Fruit fly (Drosophila melanogaster): Measurements from ENCODE around the gene sicily.
A peak's percentile ranks its signal among the peaks of the same experiment; 100 is the strongest.

Gene sicily

dm6 chrX:11891682-11892179 is at the start of gene sicily:
Gene sicily (plus strand): TSS chrX:11891732.
- TF ChIP-seq GATAd (GFP tag; optimal IDR thresholded peaks at IDR 0.05) (no peak), Hnf4 (GFP tag; optimal IDR thresholded peaks at IDR 0.05) (no peak), jim (GFP tag; optimal IDR thresholded peaks at IDR 0.05) (no peak), br (GFP tag; optimal IDR thresholded peaks at IDR 0.05) (no peak), dsf (GFP tag; optimal IDR thresholded peaks at IDR 0.05; ENCODE audit: borderline replicate concordance) (no peak), psq (GFP tag; optimal IDR thresholded peaks at IDR 0.05) (no peak), Hr78 (GFP tag; optimal IDR thresholded peaks at IDR 0.05) (no peak), h (GFP tag; optimal IDR thresholded peaks at IDR 0.05) (no peak)

- TF ChIP-seq psq (GFP tag; optimal IDR thresholded peaks at IDR 0.05) (no peak), woc (GFP tag; optimal IDR thresholded peaks at IDR 0.05) (no peak), Myc (optimal IDR thresholded peaks at IDR 0.05) (no peak), lola (GFP tag; optimal IDR thresholded peaks at IDR 0.05) (no peak), Hr83 (GFP tag; optimal IDR thresholded peaks at IDR 0.05; ENCODE audit: poor library complexity, severe bottlenecking) (no peak), CG9705 (GFP tag; optimal IDR thresholded peaks at IDR 0.05) (no peak), dmrt93B (GFP tag; optimal IDR thresholded peaks at IDR 0.05) (no peak), fru (GFP tag; optimal IDR thresholded peaks at IDR 0.05) (no peak), OdsH (GFP tag; optimal IDR thresholded peaks at IDR 0.05) (no peak), Dif (GFP tag; optimal IDR thresholded peaks at IDR 0.05; ENCODE audit: partially characterized antibody) (no peak), brk (GFP tag; optimal IDR thresholded peaks at IDR 0.05) (no peak), HLH106 (tag; optimal IDR thresholded peaks at IDR 0.05) (no peak), Hnf4 (GFP tag; optimal IDR thresholded peaks at IDR 0.05) (no peak), foxo (GFP tag; optimal IDR thresholded peaks at IDR 0.05) (no peak), Mio (GFP tag; optimal IDR thresholded peaks at IDR 0.05) (no peak), Abd-B (GFP tag; optimal IDR thresholded peaks at IDR 0.05) (no peak)
Measured at dm6 chrX:11846049-11846718, 45.3 kb upstream of the sicily start, which contains the start of gene CG15740. Gene CG15740 (minus strand): TSS chrX:11846099.

dm6 chrX:11848507-11849264 is 42.8 kb upstream of the sicily start:
- TF ChIP-seq Rel (GFP tag; optimal IDR thresholded peaks at IDR 0.05) (no peak), Rel (tag; optimal IDR thresholded peaks at IDR 0.05) (no peak), h (GFP tag; optimal IDR thresholded peaks at IDR 0.05) (no peak), usp (GFP tag; optimal IDR thresholded peaks at IDR 0.05) (no peak), rgr (GFP tag; optimal IDR thresholded peaks at IDR 0.05) (no peak), Dif (GFP tag; optimal IDR thresholded peaks at IDR 0.05; ENCODE audit: partially characterized antibody) (no peak)

- no peak for TF ChIP-seq ey (GFP tag; optimal IDR thresholded peaks at IDR 0.05)
- no peak for TF ChIP-seq N (GFP tag; optimal IDR thresholded peaks at IDR 0.05)
- TF ChIP-seq psq (GFP tag; optimal IDR thresholded peaks at IDR 0.05) = no peak
- TF ChIP-seq CG32264 (GFP tag; optimal IDR thresholded peaks at IDR 0.05) = no peak
- TF ChIP-seq dmrt93B (GFP tag; optimal IDR thresholded peaks at IDR 0.05) = no peak
Measured at dm6 chrX:11849267-11849666, 42.3 kb upstream of the sicily start.

dm6 chrX:11852310-11852709 is 39.2 kb upstream of the sicily start, which contains the start of gene p24-1:
Gene p24-1 (minus strand): TSS chrX:11852530.
- TF ChIP-seq ey (GFP tag; optimal IDR thresholded peaks at IDR 0.05) (peak; percentile 41), lola (GFP tag; optimal IDR thresholded peaks at IDR 0.05) (no peak), Jra (GFP tag; optimal IDR thresholded peaks at IDR 0.05) (peak; percentile 55), OdsH (GFP tag; optimal IDR thresholded peaks at IDR 0.05) (peak; percentile 34), psq (GFP tag; optimal IDR thresholded peaks at IDR 0.05) (peak; percentile 50), fru (GFP tag; optimal IDR thresholded peaks at IDR 0.05) (peak; percentile 36), Rel (GFP tag; optimal IDR thresholded peaks at IDR 0.05) (no peak), Rel (tag; optimal IDR thresholded peaks at IDR 0.05) (peak; percentile 54), Hnf4 (GFP tag; optimal IDR thresholded peaks at IDR 0.05) (peak; percentile 86), rgr (GFP tag; optimal IDR thresholded peaks at IDR 0.05) (peak; percentile 75), Sp1 (GFP tag; optimal IDR thresholded peaks at IDR 0.05) (peak; percentile 33), GATAd (GFP tag; optimal IDR thresholded peaks at IDR 0.05) (no peak), CrebA (GFP tag; optimal IDR thresholded peaks at IDR 0.05; ENCODE audit: borderline replicate concordance) (no peak), HLH106 (tag; optimal IDR thresholded peaks at IDR 0.05) (peak; percentile 36), foxo (GFP tag; optimal IDR thresholded peaks at IDR 0.05) (peak in 1 of 2 experiments; percentile 69), CG32264 (GFP tag; optimal IDR thresholded peaks at IDR 0.05) (peak; percentile 25), Myc (optimal IDR thresholded peaks at IDR 0.05) (peak; percentile 21), Hr83 (GFP tag; optimal IDR thresholded peaks at IDR 0.05; ENCODE audit: poor library complexity, severe bottlenecking) (peak; percentile 91), h (GFP tag; optimal IDR thresholded peaks at IDR 0.05) (peak; percentile 73), dmrt93B (GFP tag; optimal IDR thresholded peaks at IDR 0.05) (peak; percentile 29), pan (optimal IDR thresholded peaks at IDR 0.05) (no peak), sv (GFP tag; optimal IDR thresholded peaks at IDR 0.05) (peak; percentile 24), br (GFP tag; optimal IDR thresholded peaks at IDR 0.05) (peak; percentile 53), N (GFP tag; optimal IDR thresholded peaks at IDR 0.05) (no peak)
